Fruit fly (Drosophila melanogaster) whole organism, embryonic: ENCODE measurements around the gene CG17637.
A peak's percentile ranks its signal among the peaks of the same experiment; 100 is the strongest.

ENCODE experiments used
- Abd-B ChIP-seq: fragments of 200-800 bp; sonication (Bioruptor generic); optimal IDR thresholded peaks from 2 replicates; lab custom pipeline; 2018; ENCODE audit warnings: missing biosample characterization, mild to moderate bottlenecking, missing genetic modification characterization, moderate library complexity
- B-H2 ChIP-seq: fragments of 200-800 bp; sonication (Bioruptor generic); optimal IDR thresholded peaks from 2 replicates; lab custom pipeline; 2018; ENCODE audit warnings: missing biosample characterization, mild to moderate bottlenecking, missing genetic modification characterization
- Bgb ChIP-seq: fragments of 200-800 bp; sonication (Bioruptor generic); IDR thresholded peaks from 2 replicates; pipeline ENCODE4 v1.3.6; 2022; ENCODE audit warnings: missing biosample characterization, missing genetic modification characterization; ENCODE audit not compliant: partially characterized antibody
- Blimp-1 ChIP-seq: fragments of 200-800 bp; sonication (Bioruptor generic); optimal IDR thresholded peaks from 3 replicates; lab custom pipeline; 2018; ENCODE audit warnings: missing biosample characterization, missing genetic modification characterization, mild to moderate bottlenecking, moderate library complexity, missing genetic modification reagents
- CG10654 ChIP-seq: fragments of 200-800 bp; sonication (Bioruptor generic); optimal IDR thresholded peaks from 2 replicates; lab custom pipeline; 2016; ENCODE audit warnings: missing biosample characterization, missing genetic modification characterization
- CG10979 ChIP-seq: fragments of 200-800 bp; sonication (Bioruptor generic); optimal IDR thresholded peaks from 2 replicates; lab custom pipeline; 2018; ENCODE audit warnings: missing biosample characterization, mild to moderate bottlenecking, missing genetic modification characterization, moderate library complexity
- CG11695 ChIP-seq: fragments of 200-800 bp; sonication (Bioruptor generic); IDR thresholded peaks from 3 replicates; pipeline ENCODE4 v1.3.6; 2022; ENCODE audit warnings: missing biosample characterization, missing genetic modification characterization
- CG11696 ChIP-seq: fragments of 200-800 bp; sonication (Bioruptor generic); IDR thresholded peaks from 2 replicates; pipeline ENCODE4 v1.3.6; 2022; ENCODE audit warnings: missing biosample characterization, missing genetic modification characterization
- CG13775 ChIP-seq: fragments of 200-800 bp; sonication (Bioruptor generic); optimal IDR thresholded peaks from 3 replicates; lab custom pipeline; 2017; ENCODE audit warnings: missing biosample characterization, mild to moderate bottlenecking, missing genetic modification characterization
- CG1529 ChIP-seq: fragments of 200-800 bp; sonication (Bioruptor generic); optimal IDR thresholded peaks from 3 replicates; lab custom pipeline; 2018; ENCODE audit warnings: missing biosample characterization, missing genetic modification characterization
- CG15696 ChIP-seq: fragments of 200-800 bp; sonication (Bioruptor generic); optimal IDR thresholded peaks from 2 replicates; lab custom pipeline; 2019; ENCODE audit warnings: missing biosample characterization, mild to moderate bottlenecking, missing genetic modification characterization, moderate library complexity
- CG16813 ChIP-seq: fragments of 200-800 bp; sonication (Bioruptor generic); IDR thresholded peaks from 3 replicates; pipeline ENCODE4 v1.3.6; 2022; ENCODE audit warnings: missing biosample characterization, missing genetic modification characterization; ENCODE audit not compliant: partially characterized antibody
- CG17359 ChIP-seq: fragments of 200-800 bp; sonication (Bioruptor generic); optimal IDR thresholded peaks from 3 replicates; lab custom pipeline; 2018; ENCODE audit warnings: missing biosample characterization, mild to moderate bottlenecking, missing genetic modification characterization, moderate library complexity
- CG18262 ChIP-seq: fragments of 200-800 bp; optimal IDR thresholded peaks from 3 replicates; lab custom pipeline; 2019; ENCODE audit warnings: missing biosample characterization, mild to moderate bottlenecking, missing genetic modification characterization, moderate library complexity
- CG3065 ChIP-seq: fragments of 200-800 bp; sonication (Bioruptor generic); optimal IDR thresholded peaks from 2 replicates; lab custom pipeline; 2016; ENCODE audit warnings: missing biosample characterization, missing genetic modification characterization
- CG32532 ChIP-seq: fragments of 200-800 bp; sonication (Bioruptor generic); IDR thresholded peaks from 2 replicates; pipeline ENCODE4 v1.3.6; 2022; ENCODE audit warnings: missing biosample characterization, missing genetic modification characterization
- CG34422 ChIP-seq: fragments of 200-800 bp; sonication (Bioruptor generic); IDR thresholded peaks from 3 replicates; pipeline ENCODE4 v1.3.6; 2022; ENCODE audit warnings: missing biosample characterization, missing genetic modification characterization
- CG3838 ChIP-seq: fragments of 200-800 bp; sonication (Bioruptor generic); optimal IDR thresholded peaks from 3 replicates; lab custom pipeline; 2016; ENCODE audit warnings: missing biosample characterization, missing genetic modification characterization
- CG4282 ChIP-seq: fragments of 200-800 bp; sonication (Bioruptor generic); optimal IDR thresholded peaks from 2 replicates; lab custom pipeline; 2016; ENCODE audit warnings: missing biosample characterization, missing genetic modification characterization
- CG4360 ChIP-seq: fragments of 200-800 bp; sonication (Bioruptor generic); IDR thresholded peaks from 2 replicates; pipeline ENCODE4 v1.3.6; 2022; ENCODE audit warnings: missing biosample characterization, missing genetic modification characterization
- CG8281 ChIP-seq: fragments of 200-800 bp; sonication (Bioruptor generic); optimal IDR thresholded peaks from 2 replicates; lab custom pipeline; 2018; ENCODE audit warnings: missing biosample characterization, mild to moderate bottlenecking, missing genetic modification characterization, moderate library complexity
- CG8388 ChIP-seq: fragments of 200-800 bp; sonication (Bioruptor generic); optimal IDR thresholded peaks from 2 replicates; lab custom pipeline; 2019; ENCODE audit warnings: missing biosample characterization, mild to moderate bottlenecking, missing genetic modification characterization, moderate library complexity
- CG8478 ChIP-seq: fragments of >200 bp; optimal IDR thresholded peaks from 2 replicates; lab custom pipeline; 2018
- Camta ChIP-seq: fragments of 200-800 bp; sonication (Bioruptor generic); optimal IDR thresholded peaks from 2 replicates; lab custom pipeline; 2016; ENCODE audit warnings: missing biosample characterization, missing genetic modification characterization
- Chrac-16 ChIP-seq: fragments of 200-800 bp; sonication (Bioruptor generic); optimal IDR thresholded peaks from 3 replicates; lab custom pipeline; 2016; ENCODE audit warnings: missing biosample characterization, missing genetic modification characterization
- Doc2 ChIP-seq: fragments of 200-800 bp; sonication (Bioruptor generic); IDR thresholded peaks from 2 replicates; pipeline ENCODE4 v1.3.6; 2022; ENCODE audit warnings: missing biosample characterization, missing genetic modification characterization
- Eip74EF ChIP-seq, 2 experiments: fragments of 200-800 bp in 1 of 2; fragments of >200 bp in 1 of 2; sonication (Bioruptor generic) in 1 of 2; optimal IDR thresholded peaks; 2 replicates each; lab custom pipeline; 2017 to 2019; ENCODE audit warnings: missing biosample characterization in 2 of 2, missing genetic modification characterization in 2 of 2, mild to moderate bottlenecking in 1 of 2, moderate library complexity in 1 of 2
- Hmr ChIP-seq: fragments of 200-800 bp; sonication (Bioruptor generic); optimal IDR thresholded peaks from 3 replicates; lab custom pipeline; 2017; ENCODE audit warnings: mild to moderate bottlenecking, missing biosample characterization, missing genetic modification reagents, missing genetic modification characterization
- MESR4 ChIP-seq: fragments of 200-800 bp; sonication (Bioruptor generic); optimal IDR thresholded peaks from 2 replicates; lab custom pipeline; 2018; ENCODE audit warnings: missing biosample characterization, mild to moderate bottlenecking, missing genetic modification characterization, moderate library complexity
- Opbp ChIP-seq: fragments of 200-800 bp; sonication (Bioruptor generic); IDR thresholded peaks from 3 replicates; pipeline ENCODE4 v1.3.6; 2022; ENCODE audit warnings: missing biosample characterization, missing genetic modification characterization; ENCODE audit not compliant: partially characterized antibody
- Spps ChIP-seq: fragments of 200-800 bp; sonication (Bioruptor generic); optimal IDR thresholded peaks from 2 replicates; lab custom pipeline; 2018; ENCODE audit warnings: missing biosample characterization, mild to moderate bottlenecking, missing genetic modification characterization
- Sry-β ChIP-seq: fragments of 200-800 bp; sonication (Bioruptor generic); optimal IDR thresholded peaks from 2 replicates; lab custom pipeline; 2018; ENCODE audit warnings: missing biosample characterization, mild to moderate bottlenecking, missing genetic modification characterization, moderate library complexity
- Taf1 ChIP-seq: fragments of 200-800 bp; sonication (Bioruptor generic); IDR thresholded peaks from 2 replicates; pipeline ENCODE4 v1.3.6; 2022; ENCODE audit warnings: missing biosample characterization, missing genetic modification characterization
- aop ChIP-seq: fragments of 200-800 bp; sonication (Bioruptor generic); IDR thresholded peaks from 2 replicates; pipeline ENCODE4 v1.3.6; 2022; ENCODE audit warnings: missing biosample characterization, missing genetic modification characterization
- chn ChIP-seq: fragments of 200-800 bp; sonication (Bioruptor generic); optimal IDR thresholded peaks from 2 replicates; lab custom pipeline; 2016; ENCODE audit warnings: missing biosample characterization, missing genetic modification characterization
- crol ChIP-seq: fragments of 200-800 bp; sonication (Bioruptor generic); IDR thresholded peaks from 2 replicates; pipeline ENCODE4 v1.3.6; 2022; ENCODE audit warnings: missing biosample characterization, missing genetic modification characterization
- dati ChIP-seq: fragments of 200-800 bp; sonication (Bioruptor generic); IDR thresholded peaks from 2 replicates; pipeline ENCODE4 v1.3.6; 2022; ENCODE audit warnings: missing biosample characterization, missing genetic modification characterization
- ewg ChIP-seq: fragments of 200-800 bp; sonication (Bioruptor generic); optimal IDR thresholded peaks from 3 replicates; lab custom pipeline; 2017; ENCODE audit warnings: mild to moderate bottlenecking, missing biosample characterization, missing genetic modification reagents, missing genetic modification characterization
- eyg ChIP-seq: fragments of 200-800 bp; sonication (Bioruptor generic); optimal IDR thresholded peaks from 3 replicates; lab custom pipeline; 2016; ENCODE audit warnings: missing biosample characterization, missing genetic modification characterization
- gro ChIP-seq: fragments of 200-800 bp; sonication (Bioruptor generic); optimal IDR thresholded peaks from 2 replicates; lab custom pipeline; 2016; ENCODE audit warnings: missing biosample characterization, missing genetic modification characterization
- gt ChIP-seq: fragments of 200-800 bp; sonication (Bioruptor generic); IDR thresholded peaks from 2 replicates; pipeline ENCODE4 v1.3.6; 2022; ENCODE audit warnings: missing biosample characterization, missing genetic modification characterization
- phol ChIP-seq: fragments of 200-800 bp; sonication (Bioruptor generic); optimal IDR thresholded peaks from 3 replicates; lab custom pipeline; 2018; ENCODE audit warnings: missing biosample characterization, mild to moderate bottlenecking, missing genetic modification characterization, moderate library complexity
- prd ChIP-seq, 3 experiments: fragments of >200 bp in 2 of 3; fragments of 200-800 bp in 1 of 3; sonication (Bioruptor generic) in 1 of 3; optimal IDR thresholded peaks in 2 of 3; IDR thresholded peaks in 1 of 3; 2 replicates in 2 of 3; 3 replicates in 1 of 3; pipeline versions ENCODE4 v1.3.6 to Lab custom; 2017 to 2022; ENCODE audit warnings: missing biosample characterization in 1 of 3, missing genetic modification characterization in 1 of 3
- stc ChIP-seq: fragments of 200-800 bp; sonication (Bioruptor generic); IDR thresholded peaks from 2 replicates; pipeline ENCODE4 v1.3.6; 2022; ENCODE audit warnings: missing biosample characterization, missing genetic modification characterization
- stwl ChIP-seq: fragments of 200-800 bp; sonication (Bioruptor generic); optimal IDR thresholded peaks from 3 replicates; lab custom pipeline; 2018; ENCODE audit warnings: missing biosample characterization, mild to moderate bottlenecking, missing genetic modification characterization, moderate library complexity
- sug ChIP-seq: fragments of 200-800 bp; optimal IDR thresholded peaks from 2 replicates; lab custom pipeline; 2019; ENCODE audit warnings: missing biosample characterization, mild to moderate bottlenecking, missing genetic modification characterization, moderate library complexity
- tup ChIP-seq: fragments of 200-800 bp; sonication (Bioruptor generic); optimal IDR thresholded peaks from 2 replicates; lab custom pipeline; 2016; ENCODE audit warnings: missing biosample characterization, mild to moderate bottlenecking, missing genetic modification characterization, moderate library complexity
- unpg ChIP-seq: fragments of 200-800 bp; sonication (Bioruptor generic); optimal IDR thresholded peaks from 3 replicates; lab custom pipeline; 2018; ENCODE audit warnings: missing biosample characterization, mild to moderate bottlenecking, missing genetic modification characterization, moderate library complexity
- zfh2 ChIP-seq: fragments of 200-800 bp; sonication (Bioruptor generic); optimal IDR thresholded peaks from 2 replicates; lab custom pipeline; 2016; ENCODE audit warnings: missing biosample characterization, missing genetic modification characterization

CG17637 gene

DNA sequence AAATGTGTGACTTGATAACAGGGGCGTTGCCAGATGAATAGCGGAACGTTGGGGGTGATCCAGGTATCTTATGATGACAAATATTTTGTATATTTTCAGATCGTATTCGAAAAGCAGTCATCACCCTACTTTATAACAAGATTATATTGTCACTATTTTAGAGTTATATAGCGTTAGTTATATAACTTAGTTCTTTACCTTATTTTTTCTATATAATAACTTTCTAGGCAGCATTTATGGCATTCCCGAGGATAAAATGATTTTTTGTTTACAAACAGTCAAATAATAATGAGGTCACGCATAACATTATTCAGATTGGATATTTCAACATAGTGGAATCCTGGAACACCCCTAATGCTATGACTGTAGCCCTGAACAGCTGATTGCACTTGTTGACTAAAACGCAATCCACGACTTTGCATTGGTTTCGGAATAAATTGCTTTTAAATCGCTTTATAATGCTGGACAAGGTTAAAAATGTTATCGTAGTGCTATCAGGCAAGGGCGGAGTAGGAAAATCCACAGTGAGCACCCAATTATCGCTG is 22.3 kb downstream of the CG17637 start, which contains the start of gene Nubp2 (continued):
- no peak; the same call in 2 of the 3 replicates for TF ChIP-seq CG16813 (GFP tag; lab: Robert Waterston, UW)
- TF ChIP-seq ewg (GFP tag; lab: Kevin White, UChicago), result peak; percentile 90
- peak; percentile 92 for TF ChIP-seq Camta (GFP tag; lab: Kevin White, UChicago)
- TF ChIP-seq CG4360 (GFP tag; lab: Robert Waterston, UW), result no peak; the same call in 1 of the 2 replicates
- TF ChIP-seq Taf1 (GFP tag; lab: Robert Waterston, UW), result peak; percentile 82
- peak; percentile 90 for TF ChIP-seq CG17359
- TF ChIP-seq CG13775 (GFP tag; lab: Kevin White, UChicago), result peak; percentile 98
- TF ChIP-seq sug, result peak; percentile 97
- TF ChIP-seq gt, result peak; percentile 75
- TF ChIP-seq B-H2 (GFP tag; lab: Kevin White, UChicago), result peak; percentile 96
- TF ChIP-seq CG34422, result peak; percentile 91
- TF ChIP-seq stc, result peak; percentile 89
- TF ChIP-seq Spps (tag; lab: Kevin White, UChicago), result peak; percentile 92
- peak; percentile 87 for TF ChIP-seq tup (GFP tag; lab: Kevin White, UChicago)
- TF ChIP-seq prd (optimal IDR thresholded peaks at IDR 0.05; lab: Kevin White, UChicago), result no peak
- peak; percentile 97 for TF ChIP-seq prd (GFP tag; IDR thresholded peaks at IDR 0.05; lab: Robert Waterston, UW)
- peak; percentile 96 for TF ChIP-seq zfh2 (GFP tag; lab: Kevin White, UChicago)
- TF ChIP-seq Hmr, result peak; percentile 96
- peak; percentile 98 for TF ChIP-seq phol (tag; lab: Kevin White, UChicago)
- no peak for TF ChIP-seq crol
- TF ChIP-seq Doc2 (GFP tag; lab: Robert Waterston, UW), result no peak; the same call in none of the 2 replicates
- TF ChIP-seq CG18262 (tag; lab: Kevin White, UChicago), result peak; percentile 96
- TF ChIP-seq CG11695 (GFP tag; lab: Robert Waterston, UW), result peak; percentile 90
- peak; percentile 91 for TF ChIP-seq gro
- peak; percentile 89 for TF ChIP-seq CG1529
- no peak for TF ChIP-seq Opbp (GFP tag; lab: Robert Waterston, UW)
- TF ChIP-seq CG10979 (tag; lab: Kevin White, UChicago), result peak; percentile 94
- peak; percentile 79 for TF ChIP-seq stwl
- TF ChIP-seq MESR4 (GFP tag; lab: Kevin White, UChicago), result peak; percentile 41
- peak; percentile 93 for TF ChIP-seq CG3065 (GFP tag; lab: Kevin White, UChicago)
- TF ChIP-seq unpg (GFP tag; lab: Kevin White, UChicago), result peak; percentile 95
- TF ChIP-seq CG10654 (GFP tag; lab: Kevin White, UChicago), result peak; percentile 96
- 0 out of 2 replicates have a peak, but pooled peaks have one; percentile 13 for TF ChIP-seq aop (GFP tag; lab: Robert Waterston, UW)
- TF ChIP-seq Eip74EF (GFP tag; optimal IDR thresholded peaks at IDR 0.05; lab: Kevin White, UChicago), result peak in 1 of 2 experiments; percentile 83
- no peak for TF ChIP-seq CG8478 (lab: Kevin White, UChicago)
- TF ChIP-seq CG8281, result peak; percentile 85
- TF ChIP-seq Sry-β (GFP tag; lab: Kevin White, UChicago), result peak; percentile 62
- TF ChIP-seq CG15696, result peak; percentile 98
- TF ChIP-seq CG11696 (GFP tag; lab: Robert Waterston, UW), result peak; percentile 73
- peak; percentile 91 for TF ChIP-seq Blimp-1 (GFP tag; lab: Kevin White, UChicago)
- peak; percentile 93 for TF ChIP-seq CG8388 (GFP tag; lab: Kevin White, UChicago)
- peak; percentile 93 for TF ChIP-seq CG3838 (GFP tag; lab: Kevin White, UChicago)
- TF ChIP-seq Chrac-16 (GFP tag; lab: Kevin White, UChicago), result peak; percentile 97
- peak; percentile 94 for TF ChIP-seq chn
- no peak for TF ChIP-seq Bgb
- TF ChIP-seq dati (GFP tag; lab: Robert Waterston, UW), result peak; percentile 63; the same call in 1 of the 2 replicates
- peak; percentile 80 for TF ChIP-seq eyg (GFP tag; lab: Kevin White, UChicago)
- TF ChIP-seq CG4282 (GFP tag; lab: Kevin White, UChicago), result peak; percentile 70
- TF ChIP-seq CG32532 (GFP tag; lab: Robert Waterston, UW), result peak; percentile 94
- TF ChIP-seq Abd-B (GFP tag; lab: Kevin White, UChicago), result peak; percentile 98
